Fruit fly (Drosophila melanogaster) whole organism, embryonic: ENCODE data around the gene lawc.

Experiments
- Aef1 ChIP-seq: fragments of 200-800 bp; sonication (Bioruptor generic); IDR thresholded peaks from 3 replicates; pipeline ENCODE4 v1.3.6; 2022; ENCODE audit warnings: missing biosample characterization, missing genetic modification characterization
- BEAF-32 ChIP-seq: fragments of 200-800 bp; sonication (Bioruptor generic); optimal IDR thresholded peaks from 3 replicates; lab custom pipeline; 2017; ENCODE audit warnings: missing biosample characterization, missing genetic modification characterization, mild to moderate bottlenecking, moderate library complexity, missing genetic modification reagents
- Bgb ChIP-seq: fragments of 200-800 bp; sonication (Bioruptor generic); IDR thresholded peaks from 2 replicates; pipeline ENCODE4 v1.3.6; 2022; ENCODE audit warnings: missing biosample characterization, missing genetic modification characterization; ENCODE audit not compliant: partially characterized antibody
- CG10959 ChIP-seq: fragments of 200-800 bp; sonication (Bioruptor generic); IDR thresholded peaks from 2 replicates; pipeline ENCODE4 v1.3.6; 2022; ENCODE audit warnings: missing biosample characterization, missing genetic modification characterization
- CG11085 ChIP-seq: fragments of 200-800 bp; sonication (Bioruptor generic); IDR thresholded peaks from 2 replicates; pipeline ENCODE4 v1.3.6; 2022; ENCODE audit warnings: missing biosample characterization, missing genetic modification characterization
- CG12071 ChIP-seq: fragments of 200-800 bp; sonication (Bioruptor generic); optimal IDR thresholded peaks from 3 replicates; lab custom pipeline; 2018; ENCODE audit warnings: missing biosample characterization, mild to moderate bottlenecking, missing genetic modification characterization
- CG13894 ChIP-seq: fragments of 200-800 bp; sonication (Bioruptor generic); optimal IDR thresholded peaks from 3 replicates; lab custom pipeline; 2018; ENCODE audit warnings: missing biosample characterization, mild to moderate bottlenecking, missing genetic modification characterization, moderate library complexity
- CG1647 ChIP-seq: fragments of 200-800 bp; sonication (Bioruptor generic); optimal IDR thresholded peaks from 3 replicates; lab custom pipeline; 2016; ENCODE audit warnings: missing biosample characterization, missing genetic modification characterization
- CG16813 ChIP-seq: fragments of 200-800 bp; sonication (Bioruptor generic); IDR thresholded peaks from 3 replicates; pipeline ENCODE4 v1.3.6; 2022; ENCODE audit warnings: missing biosample characterization, missing genetic modification characterization; ENCODE audit not compliant: partially characterized antibody
- CG17186 ChIP-seq: fragments of 200-800 bp; sonication (Bioruptor generic); optimal IDR thresholded peaks from 3 replicates; lab custom pipeline; 2017; ENCODE audit warnings: missing biosample characterization, missing genetic modification reagents, missing genetic modification characterization
- CG34224 ChIP-seq: fragments of 200-800 bp; sonication (Bioruptor generic); IDR thresholded peaks from 3 replicates; pipeline ENCODE4 v1.3.6; 2022; ENCODE audit warnings: missing biosample characterization, missing genetic modification characterization; ENCODE audit not compliant: partially characterized antibody
- CG6791 ChIP-seq: fragments of 200-800 bp; sonication (Bioruptor generic); IDR thresholded peaks from 3 replicates; pipeline ENCODE4 v1.3.6; 2022; ENCODE audit warnings: missing biosample characterization, missing genetic modification characterization; ENCODE audit not compliant: partially characterized antibody
- CG7987 ChIP-seq: fragments of 200-800 bp; sonication (Bioruptor generic); optimal IDR thresholded peaks from 2 replicates; lab custom pipeline; 2018; ENCODE audit warnings: missing biosample characterization, mild to moderate bottlenecking, missing genetic modification characterization, moderate library complexity
- CG9932 ChIP-seq: fragments of 200-800 bp; sonication (Bioruptor generic); IDR thresholded peaks from 2 replicates; pipeline ENCODE4 v1.3.6; 2022; ENCODE audit warnings: missing biosample characterization, missing genetic modification characterization
- CkIIα-i1 ChIP-seq: fragments of 200-800 bp; sonication (Bioruptor generic); IDR thresholded peaks from 2 replicates; pipeline ENCODE4 v1.3.6; 2022; ENCODE audit warnings: missing biosample characterization, missing genetic modification characterization
- Dll ChIP-seq: fragments of 200-800 bp; sonication (Bioruptor generic); IDR thresholded peaks from 4 replicates; pipeline ENCODE4 v1.3.6; 2022; ENCODE audit warnings: missing biosample characterization, missing genetic modification characterization; ENCODE audit not compliant: partially characterized antibody
- Doc3 ChIP-seq: fragments of 200-800 bp; sonication (Bioruptor generic); IDR thresholded peaks from 3 replicates; pipeline ENCODE4 v1.3.6; 2022; ENCODE audit warnings: missing biosample characterization, missing genetic modification characterization; ENCODE audit not compliant: partially characterized antibody
- ERR ChIP-seq: fragments of 200-800 bp; sonication (Bioruptor generic); optimal IDR thresholded peaks from 2 replicates; lab custom pipeline; 2016; ENCODE audit warnings: missing biosample characterization, missing genetic modification characterization
- GATAe ChIP-seq: fragments of 200-800 bp; sonication (Bioruptor generic); conservative IDR thresholded peaks from 2 replicates; pipeline ENCODE4 v1.3.6; 2022; ENCODE audit warnings: missing biosample characterization, missing genetic modification characterization
- HLH3B ChIP-seq: fragments of 200-800 bp; sonication (Bioruptor generic); IDR thresholded peaks from 2 replicates; pipeline ENCODE4 v1.3.6; 2022; ENCODE audit warnings: missing biosample characterization, missing genetic modification characterization
- Mrtf ChIP-seq: fragments of 200-800 bp; sonication (Bioruptor generic); IDR thresholded peaks from 3 replicates; pipeline ENCODE4 v1.3.6; 2022; ENCODE audit warnings: missing biosample characterization, missing genetic modification characterization
- Neu2 ChIP-seq: fragments of 200-800 bp; sonication (Bioruptor generic); optimal IDR thresholded peaks from 3 replicates; lab custom pipeline; 2016; ENCODE audit warnings: missing biosample characterization, missing genetic modification characterization, borderline replicate concordance
- Oaz ChIP-seq: fragments of 200-800 bp; sonication (Bioruptor generic); IDR thresholded peaks from 2 replicates; pipeline ENCODE4 v1.3.6; 2022; ENCODE audit warnings: missing biosample characterization, missing genetic modification characterization
- Scr ChIP-seq: fragments of 200-800 bp; sonication (Bioruptor generic); IDR thresholded peaks from 2 replicates; pipeline ENCODE4 v1.3.6; 2022; ENCODE audit warnings: missing biosample characterization, missing genetic modification characterization; ENCODE audit not compliant: partially characterized antibody
- Side ChIP-seq: fragments of 200-800 bp; sonication (Bioruptor generic); optimal IDR thresholded peaks from 2 replicates; lab custom pipeline; 2016; ENCODE audit warnings: missing biosample characterization, missing genetic modification characterization
- Sry-δ ChIP-seq: fragments of 200-800 bp; sonication (Bioruptor generic); optimal IDR thresholded peaks from 2 replicates; lab custom pipeline; 2016; ENCODE audit warnings: missing biosample characterization, missing genetic modification characterization
- Usf ChIP-seq: fragments of 200-800 bp; sonication (Bioruptor generic); optimal IDR thresholded peaks from 2 replicates; lab custom pipeline; 2017; ENCODE audit warnings: missing genotype, missing biosample characterization, missing genetic modification characterization
- ac ChIP-seq: fragments of 200-800 bp; sonication (Bioruptor generic); optimal IDR thresholded peaks from 3 replicates; lab custom pipeline; 2017; ENCODE audit warnings: missing biosample characterization, mild to moderate bottlenecking, missing genetic modification characterization
- dimm ChIP-seq: fragments of 200-800 bp; sonication (Bioruptor generic); IDR thresholded peaks from 2 replicates; pipeline ENCODE4 v1.3.6; 2022; ENCODE audit warnings: missing biosample characterization, missing genetic modification characterization
- exex ChIP-seq: fragments of 200-800 bp; sonication (Bioruptor generic); optimal IDR thresholded peaks from 4 replicates; lab custom pipeline; 2018; ENCODE audit warnings: missing biosample characterization, mild to moderate bottlenecking, missing genetic modification characterization, moderate library complexity
- knrl ChIP-seq: fragments of 200-800 bp; sonication (Bioruptor generic); IDR thresholded peaks from 3 replicates; pipeline ENCODE4 v1.3.6; 2022; ENCODE audit warnings: missing biosample characterization, missing genetic modification characterization; ENCODE audit not compliant: partially characterized antibody
- maf-S ChIP-seq: fragments of 200-800 bp; sonication (Bioruptor generic); optimal IDR thresholded peaks from 2 replicates; lab custom pipeline; 2016; ENCODE audit warnings: missing biosample characterization, missing genetic modification characterization
- nerfin-2 ChIP-seq: fragments of 200-800 bp; sonication (Bioruptor generic); IDR thresholded peaks from 2 replicates; pipeline ENCODE4 v1.3.6; 2022; ENCODE audit warnings: missing biosample characterization, missing genetic modification characterization; ENCODE audit not compliant: partially characterized antibody
- otp ChIP-seq: fragments of 200-800 bp; sonication (Bioruptor generic); IDR thresholded peaks from 3 replicates; pipeline ENCODE4, ENCODE4 v1.3.6; 2022; ENCODE audit warnings: missing biosample characterization, missing genetic modification characterization
- pho ChIP-seq: fragments of 200-800 bp; sonication (Bioruptor generic); optimal IDR thresholded peaks from 2 replicates; lab custom pipeline; 2016; ENCODE audit warnings: missing biosample characterization, missing genetic modification characterization
- row ChIP-seq: fragments of 200-800 bp; sonication (Bioruptor generic); IDR thresholded peaks from 3 replicates; pipeline ENCODE4 v1.3.6; 2022; ENCODE audit warnings: missing biosample characterization, missing genetic modification characterization
- tup ChIP-seq: fragments of 200-800 bp; sonication (Bioruptor generic); optimal IDR thresholded peaks from 2 replicates; lab custom pipeline; 2016; ENCODE audit warnings: missing biosample characterization, mild to moderate bottlenecking, missing genetic modification characterization, moderate library complexity
- unc-4 ChIP-seq: fragments of 200-800 bp; sonication (Bioruptor generic); IDR thresholded peaks from 2 replicates; pipeline ENCODE4 v1.3.6; 2022; ENCODE audit warnings: missing biosample characterization, missing genetic modification characterization; ENCODE audit not compliant: partially characterized antibody

The lawc gene

dm6 chrX:8433709-8434108 is 22.3 kb upstream of the lawc start, which contains the start of gene CG32712:
Gene CG32712 (minus strand): TSS chrX:8433809.
- no peak for TF ChIP-seq Side
- TF ChIP-seq maf-S (GFP tag; lab: Kevin White, UChicago), result no peak
- no peak for TF ChIP-seq CG10959 (GFP tag; lab: Robert Waterston, UW)
- no peak for TF ChIP-seq CG34224 (GFP tag; lab: Robert Waterston, UW)
- TF ChIP-seq CG12071 (GFP tag; lab: Kevin White, UChicago), result no peak
- TF ChIP-seq Oaz, result no peak
- no peak for TF ChIP-seq CG7987 (GFP tag; lab: Kevin White, UChicago)
- no peak for TF ChIP-seq exex (tag; lab: Kevin White, UChicago)
- TF ChIP-seq CkIIα-i1 (GFP tag; lab: Robert Waterston, UW), result no peak
- TF ChIP-seq nerfin-2 (GFP tag; lab: Robert Waterston, UW), result no peak
- TF ChIP-seq ERR (GFP tag; lab: Kevin White, UChicago), result no peak
- no peak for TF ChIP-seq ac (GFP tag; lab: Kevin White, UChicago)
- TF ChIP-seq Neu2 (GFP tag; lab: Kevin White, UChicago), result no peak
- TF ChIP-seq CG13894 (tag; lab: Kevin White, UChicago), result no peak
- no peak for TF ChIP-seq CG11085 (GFP tag; lab: Robert Waterston, UW)
- no peak for TF ChIP-seq HLH3B (GFP tag; lab: Robert Waterston, UW)
- TF ChIP-seq CG17186 (GFP tag; lab: Kevin White, UChicago), result no peak
- TF ChIP-seq CG9932 (GFP tag; lab: Robert Waterston, UW), result no peak
- TF ChIP-seq otp (GFP tag; lab: Robert Waterston, UW), result no peak
- TF ChIP-seq tup (GFP tag; lab: Kevin White, UChicago), result no peak
- TF ChIP-seq, all 482 proteins: peak for 0

- TF ChIP-seq Scr (GFP tag; lab: Robert Waterston, UW) (peak; percentile 35; the same call in 1 of the 2 replicates), Usf (GFP tag; lab: Kevin White, UChicago) (no peak), BEAF-32 (GFP tag; lab: Kevin White, UChicago) (peak; percentile 49), knrl (GFP tag; lab: Robert Waterston, UW) (0 out of 3 replicates have a peak, but pooled peaks have one; percentile 7), Aef1 (no peak), CG16813 (GFP tag; lab: Robert Waterston, UW) (0 out of 3 replicates have a peak, but pooled peaks have one; percentile 12), GATAe (no peak), row (GFP tag; lab: Robert Waterston, UW) (peak; percentile 36; the same call in 1 of the 3 replicates), pho (GFP tag; lab: Kevin White, UChicago) (no peak), unc-4 (0 out of 2 replicates have a peak, but pooled peaks have one; percentile 37), Doc3 (peak; percentile 47; the same call in 2 of the 3 replicates), dimm (no peak), Bgb (0 out of 2 replicates have a peak, but pooled peaks have one; percentile 8), Sry-δ (GFP tag; lab: Kevin White, UChicago) (peak; percentile 31), CG1647 (GFP tag; lab: Kevin White, UChicago) (no peak), Mrtf (GFP tag; lab: Robert Waterston, UW) (no peak), Dll (peak; percentile 62; the same call in 2 of the 4 replicates), CG6791 (GFP tag; lab: Robert Waterston, UW) (peak; percentile 40; the same call in 1 of the 3 replicates)
Observed at dm6 chrX:8422643-8423042, 11.2 kb upstream of the lawc start.
